Worm (Caenorhabditis elegans) whole organism, L4 larva: ENCODE results near the gene Y73C8C.12.

ENCODE experiments used
- F44E2.7 ChIP-seq: fragments of 200-800 bp; sonication (Bioruptor generic); IDR thresholded peaks from 2 replicates; pipeline ENCODE4 v2.1.2; 2022; ENCODE audit warnings: missing genetic modification characterization, missing compliant biosample characterization
- Y48G9A.11 ChIP-seq: fragments of 200-800 bp; sonication (Bioruptor generic); IDR thresholded peaks from 2 replicates; pipeline ENCODE4 v1.3.6; 2022; ENCODE audit warnings: missing genetic modification reagents, missing genetic modification characterization, missing compliant biosample characterization
- Y75B8A.6 ChIP-seq: fragments of 200-800 bp; sonication (Bioruptor generic); IDR thresholded peaks from 2 replicates; pipeline ENCODE4 v1.3.6; 2022; ENCODE audit warnings: missing genetic modification reagents, missing genetic modification characterization, missing compliant biosample characterization
- aha-1 ChIP-seq: fragments of 150-350 bp; peaks from one replicate; lab custom pipeline; 2014; ENCODE audit warnings: missing biosample characterization, missing genetic modification characterization
- ama-1 ChIP-seq: fragments of 150-350 bp; optimal IDR thresholded peaks from 2 replicates; lab custom pipeline; 2014; ENCODE audit warnings: inconsistent platforms, mixed read lengths
- ceh-62 ChIP-seq: sonication (generic microtip); optimal IDR thresholded peaks from 2 replicates; lab custom pipeline; 2017; ENCODE audit warnings: missing biosample characterization, missing genetic modification characterization
- daf-16 ChIP-seq, 3 experiments: sonication (generic microtip); optimal IDR thresholded peaks; 2 replicates each; lab custom pipeline; 2016 to 2017; ENCODE audit warnings: missing genetic modification characterization in 3 of 3, missing genetic modification reagents in 3 of 3, mild to moderate bottlenecking in 2 of 3, missing compliant biosample characterization in 2 of 3, missing biosample characterization in 1 of 3, moderate library complexity in 1 of 3
- dmd-6 ChIP-seq: fragments of 200-800 bp; sonication (Bioruptor generic); IDR thresholded peaks from 2 replicates; pipeline ENCODE4 v1.3.6; 2022; ENCODE audit warnings: missing genetic modification reagents, missing genetic modification characterization, missing compliant biosample characterization
- dmd-9 ChIP-seq: fragments of 200-800 bp; sonication (Bioruptor generic); IDR thresholded peaks from 2 replicates; pipeline ENCODE4 v1.3.6; 2022; ENCODE audit warnings: missing genetic modification reagents, missing genetic modification characterization, missing compliant biosample characterization
- egl-43 ChIP-seq: fragments of 200-800 bp; sonication (Bioruptor generic); IDR thresholded peaks from 2 replicates; pipeline ENCODE4 v1.3.6; 2022; ENCODE audit warnings: missing genetic modification reagents, missing genetic modification characterization, missing compliant biosample characterization
- gei-8 ChIP-seq: fragments of 200-800 bp; sonication (Bioruptor generic); optimal IDR thresholded peaks from 2 replicates; lab custom pipeline; 2018; ENCODE audit warnings: mild to moderate bottlenecking, missing genetic modification characterization, missing compliant biosample characterization
- hmg-1.1 ChIP-seq: fragments of 200-800 bp; sonication (Bioruptor generic); IDR thresholded peaks from 2 replicates; pipeline ENCODE4 v1.3.6; 2022; ENCODE audit warnings: missing genetic modification reagents, missing genetic modification characterization, missing compliant biosample characterization
- jun-1 ChIP-seq: fragments of 150-350 bp; optimal IDR thresholded peaks from 2 replicates; lab custom pipeline; 2014; ENCODE audit warnings: missing biosample characterization, missing genetic modification reagents, missing genetic modification characterization
- lim-7 ChIP-seq: fragments of 200-800 bp; sonication (Bioruptor generic); IDR thresholded peaks from 2 replicates; pipeline ENCODE4 v1.3.6; 2022; ENCODE audit warnings: missing genetic modification characterization, missing compliant biosample characterization
- lin-13 ChIP-seq: fragments of 150-350 bp; optimal IDR thresholded peaks from 2 replicates; lab custom pipeline; 2014; ENCODE audit warnings: missing biosample characterization, missing genetic modification reagents, missing genetic modification characterization
- mdl-1 ChIP-seq, 2 experiments: fragments of 150-350 bp in 1 of 2; sonication (generic microtip) in 1 of 2; optimal IDR thresholded peaks; 2 replicates each; lab custom pipeline; 2014 to 2017; ENCODE audit warnings: missing biosample characterization in 2 of 2, missing genetic modification characterization in 2 of 2
- mep-1 ChIP-seq: fragments of 150-350 bp; sonication (generic microtip); optimal IDR thresholded peaks from 3 replicates; lab custom pipeline; 2014; ENCODE audit warnings: missing biosample characterization, missing genetic modification characterization
- mes-2 ChIP-seq: sonication (generic microtip); optimal IDR thresholded peaks from 2 replicates; lab custom pipeline; 2016; ENCODE audit warnings: missing genotype, mild to moderate bottlenecking, missing genetic modification characterization, missing compliant biosample characterization; ENCODE audit not compliant: poor library complexity, severe bottlenecking
- mxl-3 ChIP-seq: fragments of 200-800 bp; sonication (Bioruptor generic); optimal IDR thresholded peaks from 2 replicates; lab custom pipeline; 2018; ENCODE audit warnings: mild to moderate bottlenecking, missing genetic modification characterization, missing compliant biosample characterization
- nhr-28 ChIP-seq: fragments of 150-350 bp; optimal IDR thresholded peaks from 2 replicates; lab custom pipeline; 2014; ENCODE audit warnings: missing biosample characterization, missing genetic modification characterization
- nhr-42 ChIP-seq: fragments of 200-800 bp; sonication (Bioruptor generic); IDR thresholded peaks from 2 replicates; pipeline ENCODE4 v1.3.6; 2022; ENCODE audit warnings: missing genetic modification characterization, missing compliant biosample characterization
- pqm-1 ChIP-seq: sonication (generic microtip); optimal IDR thresholded peaks from 2 replicates; lab custom pipeline; 2017; ENCODE audit warnings: missing biosample characterization, missing genetic modification characterization
- set-16 ChIP-seq: fragments of 200-800 bp; sonication (Bioruptor generic); IDR thresholded peaks from 2 replicates; pipeline ENCODE4 v1.3.6; 2022; ENCODE audit warnings: missing genetic modification reagents, missing genetic modification characterization, missing compliant biosample characterization
- snpc-1.2 ChIP-seq: fragments of 200-800 bp; sonication (Bioruptor generic); IDR thresholded peaks from 2 replicates; pipeline ENCODE4 v1.3.6; 2022; ENCODE audit warnings: missing genetic modification reagents, missing genetic modification characterization, missing compliant biosample characterization
- spr-1 ChIP-seq: sonication (generic microtip); optimal IDR thresholded peaks from 2 replicates; lab custom pipeline; 2016; ENCODE audit warnings: mild to moderate bottlenecking, missing genetic modification characterization, missing compliant biosample characterization
- tag-97 ChIP-seq: fragments of 200-800 bp; sonication (Bioruptor generic); IDR thresholded peaks from 2 replicates; pipeline ENCODE4 v1.3.6; 2022; ENCODE audit warnings: missing genetic modification characterization, missing compliant biosample characterization
- unc-39 ChIP-seq: sonication (generic microtip); optimal IDR thresholded peaks from 2 replicates; lab custom pipeline; 2017; ENCODE audit warnings: missing biosample characterization, missing genetic modification characterization
- zag-1 ChIP-seq: fragments of 150-350 bp; optimal IDR thresholded peaks from 2 replicates; lab custom pipeline; 2014; ENCODE audit warnings: missing biosample characterization, missing genetic modification characterization
- zfp-2 ChIP-seq: sonication (generic microtip); optimal IDR thresholded peaks from 2 replicates; lab custom pipeline; 2016; ENCODE audit warnings: mild to moderate bottlenecking, missing genetic modification characterization, missing compliant biosample characterization
- zip-2 ChIP-seq: fragments of 150-350 bp; optimal IDR thresholded peaks from 2 replicates; lab custom pipeline; 2014; ENCODE audit warnings: missing biosample characterization, missing genetic modification characterization

Y73C8C.12 gene

DNA sequence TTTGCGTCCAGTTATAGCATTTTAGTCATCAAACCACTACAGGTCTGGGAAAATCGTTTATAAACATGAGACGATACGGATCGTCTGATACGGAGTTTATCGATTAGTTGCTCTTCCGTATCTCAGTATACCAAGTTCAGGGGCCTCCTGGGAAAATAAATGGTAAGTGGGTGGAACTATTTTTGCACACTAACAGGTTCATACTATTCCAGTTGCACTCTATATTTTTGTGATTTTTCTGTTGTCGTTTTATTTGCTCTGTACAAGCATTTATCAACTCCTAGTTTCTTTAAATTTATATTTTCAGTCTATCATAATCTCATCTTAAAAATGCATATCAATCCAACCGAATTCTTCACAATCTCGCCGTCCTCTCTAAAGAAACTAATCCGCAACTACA, 10.0 kb upstream of the Y73C8C.12 start, which contains the start of gene Y73C8C.3 (continued):
- no peak for TF ChIP-seq snpc-1.2 (GFP tag; lab: Robert Waterston, UW)

DNA sequence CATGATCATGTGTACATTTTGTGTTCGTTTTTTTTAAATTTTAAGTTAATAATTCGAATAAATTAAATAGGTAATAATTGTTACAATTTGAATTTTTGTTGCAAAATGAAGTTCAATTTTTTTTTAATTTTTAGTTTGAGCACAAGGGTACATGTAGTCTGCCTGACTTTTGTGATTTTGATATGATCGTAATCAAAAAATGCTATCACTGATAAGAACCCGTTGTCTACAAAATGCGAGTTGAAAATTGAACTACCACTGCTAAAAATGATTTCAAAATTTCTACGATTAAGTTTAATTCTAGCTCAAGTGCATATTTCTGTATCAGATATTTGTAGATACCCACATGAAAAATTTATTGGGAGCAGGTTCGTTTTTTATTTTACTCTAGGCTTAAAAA, 6.8 kb upstream of the Y73C8C.12 start, which contains the start of gene clec-210:
Gene clec-210, plus strand, starts transcription at position 211 of the 400 bp plus-strand sequence.
- TF ChIP-seq nhr-28 (tag; lab: Kevin White, UChicago) (peak; percentile 92), dmd-6 (GFP tag; lab: Robert Waterston, UW) (peak; percentile 50), mdl-1 (tag; optimal IDR thresholded peaks at IDR 0.05; lab: Kevin White, UChicago) (no peak), pqm-1 (tag; lab: Kevin White, UChicago) (peak; percentile 52)

DNA sequence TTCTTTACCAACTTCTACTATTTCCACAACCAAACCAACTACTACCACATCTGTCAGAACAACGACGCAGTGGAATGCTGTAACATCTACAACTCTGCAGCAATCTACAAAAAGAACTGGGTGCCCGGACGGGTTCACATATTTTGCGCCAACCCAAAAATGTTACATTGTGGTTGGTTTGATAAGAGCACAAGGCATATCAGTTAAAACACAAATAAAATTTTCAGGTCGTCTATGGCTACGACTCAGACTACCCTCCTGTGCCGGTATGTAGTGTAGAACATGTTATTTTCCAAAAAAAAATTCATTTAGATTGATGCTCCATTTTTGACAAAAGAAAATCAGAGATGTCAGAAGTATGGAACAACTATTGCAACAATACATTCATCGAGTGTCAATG, 5.8 kb upstream of the Y73C8C.12 start:
- TF ChIP-seq pqm-1 (tag; lab: Kevin White, UChicago) (peak; percentile 51), dmd-6 (GFP tag; lab: Robert Waterston, UW) (peak; percentile 49; the same call in 1 of the 2 replicates), lin-13 (GFP tag; lab: Kevin White, UChicago) (no peak), nhr-28 (tag; lab: Kevin White, UChicago) (peak; percentile 87)

DNA sequence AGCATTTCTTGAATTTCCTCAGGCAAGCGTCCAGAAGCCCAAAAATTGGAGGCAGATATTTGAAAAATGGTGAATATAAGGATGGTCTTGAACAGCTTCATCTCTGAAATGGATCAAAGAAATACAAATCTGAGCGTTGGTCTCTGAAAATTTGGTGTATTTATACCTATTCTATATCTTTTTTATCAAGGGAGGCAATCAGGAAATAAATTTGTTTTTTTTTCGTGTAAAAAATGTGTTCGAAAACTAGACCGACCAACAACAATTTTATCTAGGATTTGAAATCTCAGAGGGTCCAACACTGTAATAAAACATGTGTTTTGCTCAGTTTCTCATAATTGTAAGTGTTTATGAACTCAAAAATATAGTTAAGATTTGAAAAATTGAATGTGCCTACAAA, 3.3 kb upstream of the Y73C8C.12 start, which contains the start of gene srt-56:
Gene srt-56, minus strand, starts transcription at position 101 of the 400 bp plus-strand sequence.
- TF ChIP-seq aha-1, result peak; percentile 49
- no peak for TF ChIP-seq ceh-62 (tag; lab: Kevin White, UChicago)
- no peak for TF ChIP-seq zfp-2 (tag; lab: Kevin White, UChicago)

- TF ChIP-seq aha-1 (peak; percentile 93), lim-7 (GFP tag; lab: Robert Waterston, UW) (no peak), zag-1 (no peak)
These were observed 2.6 kb upstream of the Y73C8C.12 start for ce11 chrV:3122403-3122802.

DNA sequence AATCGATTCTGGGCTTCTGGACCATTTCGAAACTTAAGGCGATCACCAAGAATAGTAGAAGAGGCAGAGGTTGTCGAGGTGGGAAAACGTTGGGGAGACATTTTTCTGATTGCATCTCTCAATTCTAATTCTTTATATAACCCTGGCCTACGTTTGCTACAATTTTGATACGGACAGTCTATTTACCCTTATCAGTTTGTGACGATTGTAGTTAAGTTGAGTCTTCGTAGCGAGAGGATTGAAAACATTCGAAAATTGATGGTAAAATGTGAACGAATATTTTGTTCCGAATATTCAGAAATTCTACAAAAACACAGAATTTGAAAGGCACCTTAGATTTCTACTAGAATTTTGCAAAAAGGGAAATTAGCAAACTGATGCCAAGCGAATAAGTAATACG, 2.7 kb downstream of the Y73C8C.12 start, which contains the start of gene Y73C8C.10:
Gene Y73C8C.10, minus strand, starts transcription at position 101 of the 400 bp plus-strand sequence.
- TF ChIP-seq nhr-28 (tag; lab: Kevin White, UChicago) (peak; percentile 64), mep-1 (no peak), aha-1 (peak; percentile 32)

DNA sequence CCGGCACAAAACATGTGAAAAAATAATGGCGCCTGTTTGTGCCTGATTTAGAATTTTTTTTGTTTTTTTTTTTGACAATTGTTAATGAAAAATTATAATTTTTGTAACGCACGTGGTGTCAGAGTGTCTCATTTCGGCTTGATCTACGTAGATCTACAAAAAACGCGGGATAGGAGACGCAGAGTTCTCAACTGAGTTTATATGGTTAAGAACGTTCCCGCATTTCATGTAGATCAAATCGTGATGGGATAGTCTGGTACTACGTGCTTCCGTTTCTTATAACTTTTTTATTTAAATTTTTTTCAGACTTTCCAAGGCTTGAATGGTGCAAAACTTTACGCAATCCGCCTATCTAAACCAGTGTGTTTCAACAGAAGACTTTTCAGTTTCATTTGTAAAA, 3.8 kb downstream of the Y73C8C.12 start, which contains the start of gene tat-6:
Gene tat-6, plus strand, starts transcription at position 301 of the 400 bp plus-strand sequence.
- TF ChIP-seq hmg-1.1 (GFP tag; lab: Robert Waterston, UW) (no peak), mes-2 (tag; lab: Kevin White, UChicago) (no peak), zip-2 (tag; lab: Kevin White, UChicago) (no peak), mxl-3 (no peak), zag-1 (no peak), tag-97 (GFP tag; lab: Robert Waterston, UW) (no peak), zfp-2 (tag; lab: Kevin White, UChicago) (no peak), mdl-1 (tag; optimal IDR thresholded peaks at IDR 0.05; lab: Kevin White, UChicago) (no peak), gei-8 (GFP tag; lab: Kevin White, UChicago) (no peak), spr-1 (tag; lab: Kevin White, UChicago) (no peak), jun-1 (tag; lab: Kevin White, UChicago) (no peak)

DNA sequence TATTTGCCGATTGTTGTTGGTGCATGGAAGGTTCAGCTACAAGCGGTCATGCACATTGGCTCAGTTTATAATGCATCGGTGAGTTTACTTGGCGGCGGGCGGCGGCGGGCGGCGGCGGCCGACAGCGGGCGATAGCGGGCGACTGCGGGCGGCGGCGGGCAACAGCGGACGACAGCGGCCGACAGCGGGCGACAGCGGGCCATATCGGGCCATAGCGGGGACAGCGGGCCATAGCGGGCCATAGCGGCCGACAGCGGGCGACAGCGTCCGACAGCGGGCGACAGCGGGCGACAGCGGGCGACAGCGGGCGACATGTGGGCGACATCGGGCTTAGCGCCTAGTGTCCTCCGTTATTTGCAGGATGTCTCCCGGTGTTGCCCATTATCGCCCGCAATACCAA, 7.1 kb downstream of the Y73C8C.12 start:
- TF ChIP-seq ama-1 (lab: Kevin White, UChicago) (no peak), F44E2.7 (GFP tag; lab: Robert Waterston, UW) (peak; percentile 62; the same call in 1 of the 2 replicates), set-16 (GFP tag; lab: Robert Waterston, UW) (peak; percentile 99), daf-16 (GFP tag; optimal IDR thresholded peaks at IDR 0.05; lab: Kevin White, UChicago) (no peak), daf-16 (tag; optimal IDR thresholded peaks at IDR 0.05; lab: Kevin White, UChicago) (no peak), nhr-42 (GFP tag; lab: Robert Waterston, UW) (no peak), unc-39 (tag; lab: Kevin White, UChicago) (no peak), aha-1 (no peak), dmd-9 (no peak), lim-7 (GFP tag; lab: Robert Waterston, UW) (no peak), snpc-1.2 (GFP tag; lab: Robert Waterston, UW) (no peak), Y75B8A.6 (GFP tag; lab: Robert Waterston, UW) (no peak), Y48G9A.11 (GFP tag; lab: Robert Waterston, UW) (peak; percentile 41; the same call in 1 of the 2 replicates), egl-43 (0 out of 2 replicates have a peak, but pooled peaks have one; percentile 11)
